Fruit fly (Drosophila melanogaster) whole organism, prepupa: ENCODE measurements around the gene Cyp4ac3.

Experiments used
- CG10631 ChIP-seq: fragments of 200-800 bp; sonication (Bioruptor generic); optimal IDR thresholded peaks from 2 replicates; lab custom pipeline; 2016; ENCODE audit warnings: missing biosample characterization, missing genetic modification characterization
- CG10669 ChIP-seq: fragments of 200-800 bp; sonication (Bioruptor generic); optimal IDR thresholded peaks from 3 replicates; lab custom pipeline; 2018; ENCODE audit warnings: missing biosample characterization, mild to moderate bottlenecking, missing genetic modification characterization, moderate library complexity
- CG11294 ChIP-seq: fragments of 200-800 bp; sonication (Bioruptor generic); IDR thresholded peaks from 2 replicates; pipeline ENCODE4 v1.3.6; 2022; ENCODE audit warnings: missing biosample characterization, missing genetic modification characterization
- CG11902 ChIP-seq: fragments of 200-800 bp; sonication (Bioruptor generic); optimal IDR thresholded peaks from 3 replicates; lab custom pipeline; 2016; ENCODE audit warnings: missing biosample characterization, missing genetic modification characterization
- CG1621 ChIP-seq: fragments of 200-800 bp; sonication (Bioruptor generic); optimal IDR thresholded peaks from 3 replicates; lab custom pipeline; 2018; ENCODE audit warnings: missing biosample characterization, mild to moderate bottlenecking, missing genetic modification characterization
- CG16779 ChIP-seq: fragments of 200-800 bp; sonication (Bioruptor generic); optimal IDR thresholded peaks from 3 replicates; lab custom pipeline; 2017; ENCODE audit warnings: missing biosample characterization, mild to moderate bottlenecking, missing genetic modification characterization
- CG31627 ChIP-seq: fragments of 200-800 bp; sonication (Bioruptor generic); optimal IDR thresholded peaks from 3 replicates; lab custom pipeline; 2016; ENCODE audit warnings: missing biosample characterization, missing genetic modification characterization
- CG32006 ChIP-seq: fragments of 200-800 bp; sonication (Bioruptor generic); optimal IDR thresholded peaks from 3 replicates; lab custom pipeline; 2017; ENCODE audit warnings: missing biosample characterization, mild to moderate bottlenecking, missing genetic modification characterization
- CG34406 ChIP-seq: fragments of 200-800 bp; sonication (Bioruptor generic); optimal IDR thresholded peaks from 3 replicates; lab custom pipeline; 2016; ENCODE audit warnings: missing biosample characterization, missing genetic modification characterization
- CG3919 ChIP-seq: fragments of 200-800 bp; sonication (Bioruptor generic); optimal IDR thresholded peaks from 3 replicates; lab custom pipeline; 2016; ENCODE audit warnings: missing biosample characterization, missing genetic modification characterization
- CG4318 ChIP-seq: fragments of 200-800 bp; sonication (Bioruptor generic); optimal IDR thresholded peaks from 3 replicates; lab custom pipeline; 2017; ENCODE audit warnings: missing biosample characterization, mild to moderate bottlenecking, missing genetic modification characterization
- CG6163 ChIP-seq: fragments of 200-800 bp; sonication (Bioruptor generic); IDR thresholded peaks from 3 replicates; pipeline ENCODE4 v1.3.6; 2022; ENCODE audit warnings: missing biosample characterization, missing genetic modification characterization
- CG6792 ChIP-seq: fragments of 200-800 bp; sonication (Bioruptor generic); optimal IDR thresholded peaks from 3 replicates; lab custom pipeline; 2016; ENCODE audit warnings: missing biosample characterization, missing genetic modification characterization
- CG6808 ChIP-seq: fragments of 200-800 bp; sonication (Bioruptor generic); optimal IDR thresholded peaks from 3 replicates; lab custom pipeline; 2017; ENCODE audit warnings: missing biosample characterization, missing genetic modification characterization, mild to moderate bottlenecking, moderate library complexity, missing genetic modification reagents
- CG6854 ChIP-seq: fragments of 200-800 bp; sonication (Bioruptor generic); optimal IDR thresholded peaks from 2 replicates; lab custom pipeline; 2017; ENCODE audit warnings: missing biosample characterization, mild to moderate bottlenecking, missing genetic modification characterization
- CG7368 ChIP-seq: fragments of 200-800 bp; sonication (Bioruptor generic); optimal IDR thresholded peaks from 3 replicates; lab custom pipeline; 2016; ENCODE audit warnings: missing biosample characterization, missing genetic modification characterization
- CG8319 ChIP-seq: fragments of 200-800 bp; sonication (Bioruptor generic); optimal IDR thresholded peaks from 3 replicates; lab custom pipeline; 2016; ENCODE audit warnings: missing biosample characterization, missing genetic modification characterization
- CG8632 ChIP-seq: fragments of 200-800 bp; sonication (Bioruptor generic); optimal IDR thresholded peaks from 3 replicates; lab custom pipeline; 2016; ENCODE audit warnings: missing biosample characterization, missing genetic modification characterization
- CG9139 ChIP-seq: fragments of 200-800 bp; sonication (Bioruptor generic); optimal IDR thresholded peaks from 3 replicates; lab custom pipeline; 2017; ENCODE audit warnings: missing biosample characterization, mild to moderate bottlenecking, missing genetic modification characterization
- Eip75B ChIP-seq: fragments of 200-800 bp; sonication (Bioruptor generic); optimal IDR thresholded peaks from 3 replicates; lab custom pipeline; 2016; ENCODE audit warnings: missing biosample characterization, missing genetic modification characterization
- Eip93F ChIP-seq: fragments of 200-800 bp; sonication (Bioruptor generic); optimal IDR thresholded peaks from 2 replicates; lab custom pipeline; 2016; ENCODE audit warnings: missing biosample characterization, mild to moderate bottlenecking, missing genetic modification characterization
- Ets21C ChIP-seq: fragments of 200-800 bp; sonication (Bioruptor generic); optimal IDR thresholded peaks from 3 replicates; lab custom pipeline; 2016; ENCODE audit warnings: missing biosample characterization, missing genetic modification characterization
- Hr38 ChIP-seq: sonication (Bioruptor generic); optimal IDR thresholded peaks from 2 replicates; lab custom pipeline; 2016; ENCODE audit warnings: missing biosample characterization, missing genetic modification characterization
- Hr39 ChIP-seq: fragments of 200-800 bp; sonication (Bioruptor generic); optimal IDR thresholded peaks from 2 replicates; lab custom pipeline; 2016; ENCODE audit warnings: missing biosample characterization, missing genetic modification characterization
- Hr4 ChIP-seq: fragments of 200-800 bp; sonication (Bioruptor generic); optimal IDR thresholded peaks from 3 replicates; lab custom pipeline; 2016; ENCODE audit warnings: missing biosample characterization, missing genetic modification characterization
- Lpt ChIP-seq: fragments of 200-800 bp; sonication (Bioruptor generic); optimal IDR thresholded peaks from 3 replicates; lab custom pipeline; 2016; ENCODE audit warnings: missing biosample characterization, missing genetic modification characterization
- Met ChIP-seq: fragments of 200-800 bp; sonication (Bioruptor generic); optimal IDR thresholded peaks from 3 replicates; lab custom pipeline; 2016; ENCODE audit warnings: missing biosample characterization, missing genetic modification characterization
- OdsH ChIP-seq: fragments of 200-800 bp; sonication (Bioruptor generic); optimal IDR thresholded peaks from 3 replicates; lab custom pipeline; 2016; ENCODE audit warnings: missing biosample characterization, missing genetic modification characterization
- Smox ChIP-seq: fragments of 200-800 bp; sonication (Bioruptor generic); optimal IDR thresholded peaks from 3 replicates; lab custom pipeline; 2016; ENCODE audit warnings: missing biosample characterization, missing genetic modification characterization
- Sox15 ChIP-seq: fragments of 200-800 bp; sonication (Bioruptor generic); optimal IDR thresholded peaks from 3 replicates; lab custom pipeline; 2016; ENCODE audit warnings: missing biosample characterization, missing genetic modification characterization
- achi ChIP-seq: fragments of 200-800 bp; sonication (Bioruptor generic); optimal IDR thresholded peaks from 3 replicates; lab custom pipeline; 2016; ENCODE audit warnings: missing biosample characterization, missing genetic modification characterization
- acj6 ChIP-seq: fragments of 200-800 bp; sonication (Bioruptor generic); optimal IDR thresholded peaks from 3 replicates; lab custom pipeline; 2016; ENCODE audit warnings: missing biosample characterization, missing genetic modification characterization
- cyc ChIP-seq: fragments of 200-800 bp; sonication (Bioruptor generic); optimal IDR thresholded peaks from 3 replicates; lab custom pipeline; 2016; ENCODE audit warnings: missing biosample characterization, missing genetic modification characterization
- dac ChIP-seq: fragments of 200-800 bp; sonication (Bioruptor generic); optimal IDR thresholded peaks from 2 replicates; lab custom pipeline; 2017; ENCODE audit warnings: missing biosample characterization, mild to moderate bottlenecking, missing genetic modification characterization
- dsx ChIP-seq: fragments of 200-800 bp; optimal IDR thresholded peaks from 3 replicates; lab custom pipeline; 2019; ENCODE audit warnings: missing biosample characterization, mild to moderate bottlenecking, missing genetic modification characterization, moderate library complexity; ENCODE audit not compliant: poor library complexity, severe bottlenecking
- eg ChIP-seq: fragments of 200-800 bp; sonication (Bioruptor generic); IDR thresholded peaks from 3 replicates; pipeline ENCODE4 v1.3.6; 2022; ENCODE audit warnings: missing biosample characterization, missing genetic modification characterization
- esn ChIP-seq: fragments of 200-800 bp; sonication (Bioruptor generic); optimal IDR thresholded peaks from 2 replicates; lab custom pipeline; 2016; ENCODE audit warnings: missing biosample characterization, mild to moderate bottlenecking, missing genetic modification characterization, moderate library complexity
- fd59A ChIP-seq: fragments of 200-800 bp; sonication (Bioruptor generic); optimal IDR thresholded peaks from 2 replicates; lab custom pipeline; 2017; ENCODE audit warnings: missing biosample characterization, mild to moderate bottlenecking, missing genetic modification characterization, missing genetic modification reagents
- fd85E ChIP-seq: fragments of 200-800 bp; sonication (Bioruptor generic); optimal IDR thresholded peaks from 3 replicates; lab custom pipeline; 2016; ENCODE audit warnings: missing biosample characterization, missing genetic modification characterization
- lz ChIP-seq: fragments of 200-800 bp; sonication (Bioruptor generic); optimal IDR thresholded peaks from 3 replicates; lab custom pipeline; 2016; ENCODE audit warnings: missing biosample characterization, missing genetic modification characterization
- salr ChIP-seq, 2 experiments: fragments of 200-800 bp; sonication (Bioruptor generic); optimal IDR thresholded peaks; 3 replicates each; lab custom pipeline; 2016 to 2018; ENCODE audit warnings: missing biosample characterization in 2 of 2, missing genetic modification characterization in 2 of 2, mild to moderate bottlenecking in 1 of 2
- spab ChIP-seq: fragments of 200-800 bp; sonication (Bioruptor generic); optimal IDR thresholded peaks from 2 replicates; lab custom pipeline; 2017; ENCODE audit warnings: missing biosample characterization, mild to moderate bottlenecking, missing genetic modification characterization, missing genetic modification reagents
- svp ChIP-seq: fragments of 200-800 bp; sonication (Bioruptor generic); peaks from one replicate; lab custom pipeline; 2016; ENCODE audit warnings: missing biosample characterization, missing genetic modification characterization
- topi ChIP-seq: fragments of 200-800 bp; sonication (Bioruptor generic); optimal IDR thresholded peaks from 3 replicates; lab custom pipeline; 2016; ENCODE audit warnings: missing biosample characterization, missing genetic modification characterization
- vri ChIP-seq: fragments of 200-800 bp; sonication (Bioruptor generic); optimal IDR thresholded peaks from 3 replicates; lab custom pipeline; 2016; ENCODE audit warnings: missing biosample characterization, mild to moderate bottlenecking, missing genetic modification characterization

Cyp4ac3 gene

DNA sequence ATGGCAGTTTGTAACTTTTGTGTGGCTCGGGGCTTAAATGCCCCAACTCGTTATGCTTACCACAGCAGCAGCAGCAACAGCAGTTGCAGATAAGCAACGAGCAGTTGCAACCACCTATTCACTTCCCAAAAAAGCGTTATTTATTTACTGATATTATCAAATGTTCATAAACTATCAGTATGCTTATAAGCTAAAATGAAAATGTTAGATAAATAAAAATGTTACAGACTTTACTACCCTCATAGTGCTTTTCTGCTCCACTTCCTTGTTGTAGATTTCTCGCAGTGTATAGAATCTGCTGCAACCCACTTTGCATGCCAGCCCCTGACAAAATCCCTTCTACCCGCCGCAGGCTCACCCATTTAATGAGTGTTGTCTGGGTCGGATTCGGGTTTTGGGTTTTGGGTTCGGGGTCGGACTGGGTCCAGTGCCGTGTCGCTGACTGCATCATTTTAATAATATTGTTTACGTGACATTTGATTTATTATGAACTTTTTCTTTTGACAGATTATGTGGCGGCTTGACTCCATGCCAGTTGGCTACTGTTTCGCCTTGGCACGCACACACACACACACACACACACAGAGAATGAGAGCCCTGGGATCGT is 14.1 kb upstream of the Cyp4ac3 start (continued):
- peak; percentile 89 for TF ChIP-seq CG11902 (GFP tag; lab: Kevin White, UChicago)
- peak; percentile 99 for TF ChIP-seq vri (GFP tag; lab: Kevin White, UChicago)
- TF ChIP-seq CG10669 (GFP tag; lab: Kevin White, UChicago): peak; percentile 90
- peak; percentile 71 for TF ChIP-seq Lpt (GFP tag; lab: Kevin White, UChicago)
- peak; percentile 98 for TF ChIP-seq esn (GFP tag; lab: Kevin White, UChicago)
- peak; percentile 93 for TF ChIP-seq CG34406 (GFP tag; lab: Kevin White, UChicago)
- peak; percentile 96 for TF ChIP-seq CG3919 (GFP tag; lab: Kevin White, UChicago)
- TF ChIP-seq lz (GFP tag; lab: Kevin White, UChicago): peak; percentile 96
- TF ChIP-seq Sox15 (GFP tag; lab: Kevin White, UChicago): peak; percentile 89
- peak; percentile 96 for TF ChIP-seq topi (GFP tag; lab: Kevin White, UChicago)
- TF ChIP-seq CG6792 (GFP tag; lab: Kevin White, UChicago): peak; percentile 95
- TF ChIP-seq fd85E (GFP tag; lab: Kevin White, UChicago): peak; percentile 75
- TF ChIP-seq Smox (GFP tag; lab: Kevin White, UChicago): peak; percentile 97
- peak; percentile 96 for TF ChIP-seq cyc (GFP tag; lab: Kevin White, UChicago)
- TF ChIP-seq achi: peak; percentile 92
- TF ChIP-seq Ets21C (GFP tag; lab: Kevin White, UChicago): peak; percentile 94
- TF ChIP-seq CG7368 (GFP tag; lab: Kevin White, UChicago): peak; percentile 91
- TF ChIP-seq, all 60 proteins: peak for 58

DNA sequence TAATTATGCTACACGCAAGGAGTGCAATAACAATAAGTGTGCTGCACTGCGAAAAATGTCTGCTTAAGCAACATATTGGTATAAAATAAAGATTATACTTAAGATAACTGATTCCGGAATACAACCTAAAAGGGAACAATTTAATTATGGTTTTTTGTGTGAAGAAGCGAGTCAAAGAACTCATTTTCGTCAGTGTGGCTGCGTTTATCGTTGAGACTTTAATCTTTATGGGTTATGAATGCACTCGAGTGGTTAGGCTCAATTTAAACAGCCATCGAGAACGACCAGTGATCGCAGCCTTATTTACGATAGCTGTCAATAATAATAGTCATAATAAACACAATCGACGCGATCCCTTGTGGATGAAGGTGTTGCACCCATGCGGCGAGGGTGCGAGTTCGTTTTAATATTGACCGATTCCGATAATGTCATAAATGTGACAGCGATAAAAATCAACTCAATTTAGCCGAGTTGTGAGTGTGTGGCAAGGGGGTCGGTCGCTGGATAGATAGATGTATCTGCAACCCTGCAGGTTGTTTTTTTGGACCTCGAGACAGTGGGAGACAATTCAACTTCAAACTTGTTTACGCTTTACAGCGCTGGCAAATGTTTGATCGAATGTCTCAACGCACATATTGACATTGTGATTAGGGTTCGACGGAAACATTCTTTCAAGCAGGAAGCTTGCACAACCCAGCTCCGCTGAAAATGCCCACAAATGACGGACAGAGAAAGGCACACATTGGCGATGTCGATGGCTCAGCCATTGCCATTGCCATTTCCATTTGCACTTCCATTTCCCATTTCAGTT is 12.1 kb upstream of the Cyp4ac3 start:
- TF ChIP-seq CG6808 (GFP tag; lab: Kevin White, UChicago) (peak; percentile 49), CG32006 (peak; percentile 26), salr (GFP tag; optimal IDR thresholded peaks at IDR 0.05; lab: Kevin White, UChicago) (peak; percentile 4 to 32), CG10669 (GFP tag; lab: Kevin White, UChicago) (peak; percentile 59), CG6854 (GFP tag; lab: Kevin White, UChicago) (peak; percentile 59), CG16779 (no peak), spab (peak; percentile 44), dac (GFP tag; lab: Kevin White, UChicago) (no peak), Hr38 (GFP tag; lab: Kevin White, UChicago) (no peak), acj6 (GFP tag; lab: Kevin White, UChicago) (peak; percentile 78), CG7368 (GFP tag; lab: Kevin White, UChicago) (peak; percentile 64), fd85E (GFP tag; lab: Kevin White, UChicago) (no peak), cyc (GFP tag; lab: Kevin White, UChicago) (peak; percentile 83), CG1621 (tag; lab: Kevin White, UChicago) (peak; percentile 9), CG11294 (GFP tag; lab: Robert Waterston, UW) (no peak; the same call in 1 of the 2 replicates), Lpt (GFP tag; lab: Kevin White, UChicago) (no peak), CG6163 (GFP tag; lab: Robert Waterston, UW) (peak; percentile 80), CG10631 (GFP tag; lab: Kevin White, UChicago) (peak; percentile 51), CG8632 (GFP tag; lab: Kevin White, UChicago) (peak; percentile 64), OdsH (GFP tag; lab: Kevin White, UChicago) (peak; percentile 68), fd59A (GFP tag; lab: Kevin White, UChicago) (peak; percentile 3), eg (GFP tag; lab: Robert Waterston, UW) (peak; percentile 64), Met (GFP tag; lab: Kevin White, UChicago) (peak; percentile 89), CG4318 (GFP tag; lab: Kevin White, UChicago) (peak; percentile 6), CG31627 (GFP tag; lab: Kevin White, UChicago) (peak; percentile 83), Sox15 (GFP tag; lab: Kevin White, UChicago) (peak; percentile 54), lz (GFP tag; lab: Kevin White, UChicago) (peak; percentile 84), CG34406 (GFP tag; lab: Kevin White, UChicago) (peak; percentile 61), Smox (GFP tag; lab: Kevin White, UChicago) (peak; percentile 81), Eip75B (GFP tag; lab: Kevin White, UChicago) (peak; percentile 53), Hr39 (peak; percentile 85), CG9139 (GFP tag; lab: Kevin White, UChicago) (peak; percentile 12), dsx (GFP tag; lab: Kevin White, UChicago) (peak; percentile 55), svp (peak; percentile 98), Hr4 (GFP tag; lab: Kevin White, UChicago) (peak; percentile 51), Eip93F (peak; percentile 84), esn (GFP tag; lab: Kevin White, UChicago) (peak; percentile 88), CG8319 (GFP tag; lab: Kevin White, UChicago) (peak; percentile 30), vri (GFP tag; lab: Kevin White, UChicago) (peak; percentile 99)
